Worm (Caenorhabditis elegans) whole organism, young adult: Measurements from ENCODE around the gene K07H8.9.

ENCODE experiments used
- B0336.3 ChIP-seq: fragments of 200-800 bp; sonication (Bioruptor generic); IDR thresholded peaks from 2 replicates; pipeline ENCODE4 v1.3.6; 2022; ENCODE audit warnings: missing genetic modification characterization, missing compliant biosample characterization
- C17E4.6 ChIP-seq: fragments of 200-800 bp; sonication (Bioruptor generic); IDR thresholded peaks from 2 replicates; pipeline ENCODE4 v1.3.6; 2022; ENCODE audit warnings: missing genetic modification reagents, missing genetic modification characterization, missing compliant biosample characterization
- F39B2.1 ChIP-seq: fragments of 200-800 bp; sonication (Bioruptor generic); IDR thresholded peaks from 2 replicates; pipeline ENCODE4 v1.3.6; 2022; ENCODE audit warnings: missing genetic modification reagents, missing genetic modification characterization, missing compliant biosample characterization
- Y53F4B.3 ChIP-seq: fragments of 200-800 bp; sonication (Bioruptor generic); IDR thresholded peaks from 2 replicates; pipeline ENCODE4 v1.3.6; 2022; ENCODE audit warnings: missing genetic modification reagents, missing genetic modification characterization, missing compliant biosample characterization
- Y56A3A.18 ChIP-seq: fragments of 200-800 bp; sonication (Bioruptor generic); IDR thresholded peaks from 2 replicates; pipeline ENCODE4 v1.3.6; 2022; ENCODE audit warnings: missing genetic modification reagents, missing genetic modification characterization, missing compliant biosample characterization
- Y67H2A.10 ChIP-seq: fragments of 200-800 bp; sonication (Bioruptor generic); conservative IDR thresholded peaks from 2 replicates; pipeline ENCODE4 v1.3.6; 2022; ENCODE audit warnings: missing genetic modification reagents, missing genetic modification characterization, missing compliant biosample characterization
- Y79H2A.3 ChIP-seq: fragments of 200-800 bp; sonication (Bioruptor generic); conservative IDR thresholded peaks from 2 replicates; pipeline ENCODE4 v1.3.6; 2022; ENCODE audit warnings: missing genetic modification reagents, missing genetic modification characterization, missing compliant biosample characterization
- bed-2 ChIP-seq: fragments of 200-800 bp; sonication (Bioruptor generic); IDR thresholded peaks from 2 replicates; pipeline ENCODE4 v1.3.6; 2022; ENCODE audit warnings: missing genetic modification reagents, missing genetic modification characterization, missing compliant biosample characterization
- ceh-27 ChIP-seq: fragments of 200-800 bp; sonication (Bioruptor generic); optimal IDR thresholded peaks from 2 replicates; lab custom pipeline; 2018; ENCODE audit warnings: mild to moderate bottlenecking, missing genetic modification characterization, moderate library complexity, missing compliant biosample characterization
- ceh-40 ChIP-seq: fragments of 200-800 bp; sonication (Bioruptor generic); IDR thresholded peaks from 2 replicates; pipeline ENCODE4 v1.3.6; 2022; ENCODE audit warnings: missing genetic modification characterization, missing compliant biosample characterization
- egl-18 ChIP-seq: fragments of 200-800 bp; sonication (Bioruptor generic); IDR thresholded peaks from 2 replicates; pipeline ENCODE4 v1.3.6; 2022; ENCODE audit warnings: missing genetic modification reagents, missing genetic modification characterization, missing compliant biosample characterization
- egrh-3 ChIP-seq: fragments of 200-800 bp; sonication (Bioruptor generic); IDR thresholded peaks from 2 replicates; pipeline ENCODE4 v1.3.6; 2022; ENCODE audit warnings: missing genetic modification reagents, missing genetic modification characterization, missing compliant biosample characterization
- gei-17 ChIP-seq: fragments of 200-800 bp; sonication (Bioruptor generic); optimal IDR thresholded peaks from 2 replicates; lab custom pipeline; 2018; ENCODE audit warnings: mild to moderate bottlenecking, missing genetic modification characterization, missing compliant biosample characterization
- him-1 ChIP-seq: sonication (generic microtip); optimal IDR thresholded peaks from 2 replicates; lab custom pipeline; 2016; ENCODE audit warnings: missing genotype, missing genetic modification reagents, missing genetic modification characterization, missing compliant biosample characterization
- hmg-1.2 ChIP-seq: fragments of 200-800 bp; sonication (Bioruptor generic); IDR thresholded peaks from 2 replicates; pipeline ENCODE4 v1.3.6; 2022; ENCODE audit warnings: missing genetic modification reagents, missing genetic modification characterization, missing compliant biosample characterization
- hrde-1 ChIP-seq: sonication (generic microtip); optimal IDR thresholded peaks from 2 replicates; lab custom pipeline; 2016; ENCODE audit warnings: missing genetic modification characterization, mild to moderate bottlenecking, missing compliant biosample characterization, moderate library complexity, missing genotype, missing genetic modification reagents, borderline replicate concordance
- hsf-1 ChIP-seq: fragments of 200-800 bp; sonication (Bioruptor generic); IDR thresholded peaks from 2 replicates; pipeline ENCODE4 v1.3.6; 2022; ENCODE audit warnings: missing genetic modification reagents, missing genetic modification characterization, missing compliant biosample characterization
- lir-1 ChIP-seq: fragments of 200-800 bp; sonication (Bioruptor generic); conservative IDR thresholded peaks from 2 replicates; pipeline ENCODE4 v1.3.6; 2022; ENCODE audit warnings: missing genetic modification reagents, missing genetic modification characterization, missing compliant biosample characterization
- lsy-27 ChIP-seq: sonication (generic microtip); optimal IDR thresholded peaks from 2 replicates; lab custom pipeline; 2017; ENCODE audit warnings: missing genetic modification characterization, mild to moderate bottlenecking, missing compliant biosample characterization, antibody characterized with exemption, missing genotype, borderline replicate concordance; ENCODE audit not compliant: insufficient read depth
- madf-6 ChIP-seq: fragments of 200-800 bp; sonication (Bioruptor generic); IDR thresholded peaks from 2 replicates; pipeline ENCODE4 v1.3.6; 2022; ENCODE audit warnings: missing genetic modification reagents, missing genetic modification characterization, missing compliant biosample characterization
- mcd-1 ChIP-seq: fragments of 200-800 bp; sonication (Bioruptor generic); IDR thresholded peaks from 2 replicates; pipeline ENCODE4 v1.3.6; 2022; ENCODE audit warnings: missing genetic modification reagents, missing genetic modification characterization, missing compliant biosample characterization
- nfyb-1 ChIP-seq: fragments of 200-800 bp; sonication (Bioruptor generic); IDR thresholded peaks from 2 replicates; pipeline ENCODE4 v1.3.6; 2022; ENCODE audit warnings: missing genetic modification reagents, missing genetic modification characterization, missing compliant biosample characterization
- nhr-179 ChIP-seq: sonication (generic microtip); optimal IDR thresholded peaks from 2 replicates; lab custom pipeline; 2016; ENCODE audit warnings: mild to moderate bottlenecking, missing genetic modification characterization, missing compliant biosample characterization
- rec-8 ChIP-seq, 2 experiments: sonication (generic microtip); optimal IDR thresholded peaks; 2 replicates each; lab custom pipeline; 2016; ENCODE audit warnings: mild to moderate bottlenecking in 2 of 2, missing genetic modification characterization in 2 of 2, missing genetic modification reagents in 2 of 2, missing genotype in 2 of 2, missing biosample characterization in 1 of 2, missing compliant biosample characterization in 1 of 2, moderate library complexity in 1 of 2
- repo-1 ChIP-seq: sonication (generic microtip); optimal IDR thresholded peaks from 2 replicates; lab custom pipeline; 2017; ENCODE audit warnings: mild to moderate bottlenecking, missing genetic modification characterization, missing compliant biosample characterization
- sea-2 ChIP-seq: fragments of 200-800 bp; sonication (Bioruptor generic); IDR thresholded peaks from 2 replicates; pipeline ENCODE4 v1.3.6; 2022; ENCODE audit warnings: missing genetic modification characterization, missing compliant biosample characterization
- snpc-1.1 ChIP-seq: sonication (generic microtip); optimal IDR thresholded peaks from 2 replicates; lab custom pipeline; 2017; ENCODE audit warnings: missing genetic modification characterization, mild to moderate bottlenecking, missing compliant biosample characterization, antibody characterized with exemption, moderate library complexity, missing genotype, missing genetic modification reagents; ENCODE audit not compliant: insufficient read depth
- snpc-1.3 ChIP-seq: sonication (generic microtip); optimal IDR thresholded peaks from 2 replicates; lab custom pipeline; 2017; ENCODE audit warnings: missing genetic modification characterization, mild to moderate bottlenecking, missing compliant biosample characterization, antibody characterized with exemption, moderate library complexity, missing genotype, missing genetic modification reagents; ENCODE audit not compliant: insufficient read depth
- snpc-3.4 ChIP-seq: sonication (generic microtip); optimal IDR thresholded peaks from 2 replicates; lab custom pipeline; 2017; ENCODE audit warnings: missing genetic modification characterization, mild to moderate bottlenecking, missing compliant biosample characterization, antibody characterized with exemption, moderate library complexity, missing genotype, missing genetic modification reagents
- somi-1 ChIP-seq: fragments of 200-800 bp; sonication (Bioruptor generic); optimal IDR thresholded peaks from 2 replicates; lab custom pipeline; 2018; ENCODE audit warnings: mild to moderate bottlenecking, missing genetic modification characterization, missing compliant biosample characterization
- tbx-9 ChIP-seq: sonication (generic microtip); optimal IDR thresholded peaks from 2 replicates; lab custom pipeline; 2016; ENCODE audit warnings: borderline replicate concordance, missing genetic modification characterization, inconsistent platforms, missing compliant biosample characterization
- tlf-1 ChIP-seq: fragments of 200-800 bp; sonication (Bioruptor generic); optimal IDR thresholded peaks from 2 replicates; lab custom pipeline; 2018; ENCODE audit warnings: mild to moderate bottlenecking, missing genetic modification characterization, missing compliant biosample characterization
- unc-130 ChIP-seq: sonication (generic microtip); optimal IDR thresholded peaks from 2 replicates; lab custom pipeline; 2016; ENCODE audit warnings: missing genetic modification reagents, missing genetic modification characterization, missing compliant biosample characterization
- unc-62 ChIP-seq: fragments of 150-350 bp; optimal IDR thresholded peaks from 2 replicates; lab custom pipeline; 2014; ENCODE audit warnings: missing biosample characterization, missing genetic modification reagents, missing genetic modification characterization
- xnd-1 ChIP-seq: sonication (generic microtip); optimal IDR thresholded peaks from 2 replicates; lab custom pipeline; 2016; ENCODE audit warnings: missing genotype, missing genetic modification reagents, missing genetic modification characterization, missing compliant biosample characterization
- ztf-22 ChIP-seq: fragments of 200-800 bp; sonication (Bioruptor generic); optimal IDR thresholded peaks from 2 replicates; lab custom pipeline; 2018; ENCODE audit warnings: mild to moderate bottlenecking, missing genetic modification characterization, moderate library complexity, missing compliant biosample characterization
- ztf-25 ChIP-seq: fragments of 200-800 bp; sonication (Bioruptor generic); IDR thresholded peaks from 2 replicates; pipeline ENCODE4 v1.3.6; 2022; ENCODE audit warnings: missing genetic modification reagents, missing genetic modification characterization, missing compliant biosample characterization
- ztf-28 ChIP-seq: fragments of 200-800 bp; sonication (Bioruptor generic); IDR thresholded peaks from 2 replicates; pipeline ENCODE4 v1.3.6; 2022; ENCODE audit warnings: missing genetic modification reagents, missing genetic modification characterization, missing compliant biosample characterization
- ztf-3 ChIP-seq: fragments of 200-800 bp; sonication (Bioruptor generic); optimal IDR thresholded peaks from 2 replicates; lab custom pipeline; 2018; ENCODE audit warnings: mild to moderate bottlenecking, missing genetic modification characterization, missing compliant biosample characterization
- ztf-6 ChIP-seq: fragments of 200-800 bp; sonication (Bioruptor generic); IDR thresholded peaks from 2 replicates; pipeline ENCODE4 v1.3.6; 2022; ENCODE audit warnings: missing genetic modification reagents, missing genetic modification characterization, missing compliant biosample characterization

K07H8.9 gene

DNA sequence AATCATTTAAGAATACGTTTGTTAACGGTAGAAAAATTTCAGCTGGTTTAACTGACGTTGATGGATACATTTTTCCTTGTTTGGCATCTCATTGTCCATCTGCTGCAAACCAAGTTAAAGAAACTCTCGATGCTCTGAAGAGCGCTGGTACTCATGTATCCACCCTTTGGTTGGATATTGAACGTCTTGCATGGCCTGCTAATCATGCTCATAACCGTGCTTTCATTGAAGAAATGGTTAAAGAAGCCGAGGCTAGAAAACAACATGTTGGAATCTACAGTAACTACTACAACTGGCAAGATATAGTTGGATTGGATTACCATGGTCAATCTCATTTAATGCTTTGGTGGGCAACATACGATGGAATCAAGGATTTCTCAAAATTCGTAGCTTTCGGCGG, 46.8 kb upstream of the K07H8.9 start:
- TF ChIP-seq hsf-1 (no peak), ztf-3 (GFP tag; lab: Kevin White, UChicago) (no peak), C17E4.6 (GFP tag; lab: Robert Waterston, UW) (no peak), ztf-25 (GFP tag; lab: Robert Waterston, UW) (no peak), snpc-1.1 (no peak), bed-2 (no peak), lsy-27 (tag; lab: Kevin White, UChicago) (no peak), tlf-1 (GFP tag; lab: Kevin White, UChicago) (no peak), unc-62 (GFP tag; lab: Kevin White, UChicago) (no peak), gei-17 (GFP tag; lab: Kevin White, UChicago) (no peak), unc-130 (no peak), F39B2.1 (GFP tag; lab: Robert Waterston, UW) (no peak), snpc-1.3 (no peak), nfyb-1 (GFP tag; lab: Robert Waterston, UW) (no peak), egrh-3 (GFP tag; lab: Robert Waterston, UW) (no peak), sea-2 (GFP tag; lab: Robert Waterston, UW) (no peak), ztf-6 (GFP tag; lab: Robert Waterston, UW) (no peak)

DNA sequence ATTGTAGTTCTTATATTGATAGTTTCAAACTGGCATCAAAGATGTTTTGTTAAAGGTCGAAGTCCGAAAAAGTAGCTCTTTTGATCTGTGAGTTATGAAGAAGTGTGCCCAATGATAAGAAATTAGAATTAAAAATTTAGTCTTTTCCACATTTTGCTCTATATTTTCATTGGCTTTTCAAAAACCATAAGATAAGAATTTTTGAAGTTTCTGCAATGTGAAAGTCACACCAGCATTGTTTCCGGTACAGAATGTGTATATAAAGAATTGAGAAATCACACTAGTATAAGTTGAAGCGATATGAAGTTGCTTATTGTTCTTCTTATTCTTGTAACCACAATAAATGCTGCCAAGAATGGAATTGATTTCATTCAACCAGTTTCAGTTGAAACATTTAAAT, 46.2 kb upstream of the K07H8.9 start, which contains the start of gene lys-10:
TSS of gene lys-10 (plus strand) at position 301 of the 400 bp plus-strand sequence.
- TF ChIP-seq Y67H2A.10 (GFP tag; lab: Robert Waterston, UW): no peak

DNA sequence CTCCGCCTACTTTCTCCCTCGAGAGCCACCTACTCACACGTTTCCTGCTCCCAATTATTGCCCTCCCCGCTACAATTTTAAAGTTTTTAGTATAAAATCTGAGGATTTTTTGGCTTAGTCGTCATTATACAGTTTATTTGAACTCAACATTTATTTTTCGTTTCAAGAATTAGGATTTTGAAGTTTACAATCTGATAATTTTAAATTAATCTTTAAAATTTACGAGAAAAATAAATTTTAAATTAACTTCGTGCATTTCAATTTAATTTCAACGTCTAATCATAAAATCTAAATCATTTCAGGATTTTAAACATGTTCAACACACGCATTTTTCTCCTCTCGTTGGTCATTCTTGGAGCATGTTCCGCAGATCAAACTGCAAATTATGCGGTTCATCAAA, 42.6 kb upstream of the K07H8.9 start, which contains the start of gene F35H10.2:
TSS of gene F35H10.2 (plus strand) at position 301 of the 400 bp plus-strand sequence.
- no peak for TF ChIP-seq unc-130
- TF ChIP-seq him-1 (tag; lab: Kevin White, UChicago): no peak
- no peak for TF ChIP-seq ceh-27 (GFP tag; lab: Kevin White, UChicago)
- no peak for TF ChIP-seq rec-8 (tag; optimal IDR thresholded peaks at IDR 0.05; lab: Kevin White, UChicago)
- no peak for TF ChIP-seq lir-1
- no peak for TF ChIP-seq hrde-1 (tag; lab: Kevin White, UChicago)
- TF ChIP-seq, all 124 proteins: peak for 0

DNA sequence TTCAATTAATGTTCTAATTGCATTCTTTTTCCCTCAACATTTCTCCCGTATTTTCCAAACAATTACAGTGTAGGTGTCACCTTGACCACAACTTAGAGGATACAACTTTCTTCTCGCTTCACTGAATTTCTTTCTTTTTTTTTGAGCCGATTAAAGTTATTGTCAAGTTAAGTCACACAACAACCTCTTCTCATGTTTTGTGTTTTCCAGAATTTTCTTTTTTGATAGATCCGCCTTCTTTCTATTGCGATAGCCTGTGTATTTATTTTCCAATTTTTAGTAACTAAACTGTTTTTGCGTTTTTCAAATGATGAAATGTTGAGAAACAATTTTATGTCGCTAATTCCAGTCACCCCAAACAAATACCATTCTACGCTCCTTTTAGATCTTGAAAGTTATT, 39.4 kb upstream of the K07H8.9 start, which contains the start of gene F35H10.3:
TSS of gene F35H10.3 (plus strand) at position 301 of the 400 bp plus-strand sequence.
- no peak for TF ChIP-seq Y53F4B.3 (GFP tag; lab: Robert Waterston, UW)
- no peak for TF ChIP-seq tbx-9
- TF ChIP-seq repo-1 (tag; lab: Kevin White, UChicago): no peak
- no peak for TF ChIP-seq ztf-22 (GFP tag; lab: Kevin White, UChicago)
- TF ChIP-seq hmg-1.2 (GFP tag; lab: Robert Waterston, UW): no peak
- TF ChIP-seq nhr-179 (tag; lab: Kevin White, UChicago): no peak
- TF ChIP-seq Y79H2A.3 (GFP tag; lab: Robert Waterston, UW): no peak
- TF ChIP-seq ceh-40 (GFP tag; lab: Robert Waterston, UW): no peak
- no peak for TF ChIP-seq ztf-28 (GFP tag; lab: Robert Waterston, UW)
- no peak for TF ChIP-seq xnd-1 (tag; lab: Kevin White, UChicago)
- TF ChIP-seq mcd-1 (GFP tag; lab: Robert Waterston, UW): no peak
- no peak for TF ChIP-seq tlf-1 (GFP tag; lab: Kevin White, UChicago)
- TF ChIP-seq Y56A3A.18 (GFP tag; lab: Robert Waterston, UW): no peak
- TF ChIP-seq egl-18 (GFP tag; lab: Robert Waterston, UW): no peak
- no peak for TF ChIP-seq madf-6 (GFP tag; lab: Robert Waterston, UW)
- TF ChIP-seq somi-1 (GFP tag; lab: Kevin White, UChicago): no peak
- TF ChIP-seq snpc-3.4 (tag; lab: Kevin White, UChicago): no peak
- no peak for TF ChIP-seq gei-17 (GFP tag; lab: Kevin White, UChicago)
- TF ChIP-seq B0336.3 (GFP tag; lab: Robert Waterston, UW): no peak
- no peak for TF ChIP-seq egrh-3 (GFP tag; lab: Robert Waterston, UW)
- TF ChIP-seq, all 124 proteins: peak for 0
